Fruit fly (Drosophila melanogaster): ENCODE results near the gene Mgat2.

Gene Mgat2

DNA sequence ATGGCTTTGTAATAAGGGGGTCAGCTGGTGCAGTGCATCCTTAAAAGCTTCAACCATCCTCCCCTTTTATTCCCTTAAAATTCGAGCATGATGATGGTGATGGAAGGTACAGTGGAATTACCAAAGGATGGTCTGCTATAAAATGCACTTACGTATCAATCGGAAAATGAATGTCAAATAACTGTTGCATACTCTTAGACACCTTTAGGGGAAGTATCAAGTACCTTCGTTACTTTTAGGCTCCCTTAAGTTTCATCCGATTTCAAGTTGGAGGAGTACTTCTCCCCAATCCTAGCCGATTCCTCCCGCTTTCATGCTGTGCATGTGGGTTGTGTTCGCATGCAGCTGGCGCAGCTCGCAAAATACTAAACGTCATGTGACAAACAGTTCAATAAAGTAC lies 48.2 kb upstream of the Mgat2 start:
- TF ChIP-seq esg (GFP tag; conservative IDR thresholded peaks at IDR 0.05) = no peak
- no peak for TF ChIP-seq CG3065 (GFP tag; optimal IDR thresholded peaks at IDR 0.05)
- no peak for TF ChIP-seq CG32767 (GFP tag; IDR thresholded peaks at IDR 0.05)
- no peak for TF ChIP-seq CG18476 (GFP tag; optimal IDR thresholded peaks at IDR 0.05)
- TF ChIP-seq CG8290 (GFP tag; optimal IDR thresholded peaks at IDR 0.05) = peak; percentile 64
- TF ChIP-seq CG8290 (tag; optimal IDR thresholded peaks at IDR 0.05) = peak in 1 of 2 experiments; percentile 27
- TF ChIP-seq CG17612 (GFP tag; IDR thresholded peaks at IDR 0.05) = peak; percentile 70

- TF ChIP-seq inv (GFP tag; IDR thresholded peaks at IDR 0.05; ENCODE audit: partially characterized antibody) (no peak), Ets65A (GFP tag) (peak; percentile 3), ewg (GFP tag; optimal IDR thresholded peaks at IDR 0.05) (no peak), CG12769 (tag; optimal IDR thresholded peaks at IDR 0.05) (peak; percentile 33), Med (GFP tag) (peak; percentile 23)
Observed at dm6 chr3R:30066004-30066403, 44.0 kb upstream of the Mgat2 start.

dm6 chr3R:30063704-30064103 lies 41.7 kb upstream of the Mgat2 start:
- TF ChIP-seq CG8290 (GFP tag; optimal IDR thresholded peaks at IDR 0.05) (no peak), CG8290 (tag; optimal IDR thresholded peaks at IDR 0.05) (peak in 1 of 2 experiments; percentile 6), CG18599 (GFP tag; optimal IDR thresholded peaks at IDR 0.05) (peak; percentile 41), lab (GFP tag; optimal IDR thresholded peaks at IDR 0.05) (peak; percentile 33), dimm (GFP tag; IDR thresholded peaks at IDR 0.05) (no peak), CG6813 (GFP tag; optimal IDR thresholded peaks at IDR 0.05) (no peak), sens (GFP tag) (peak; percentile 68), crol (GFP tag; IDR thresholded peaks at IDR 0.05) (0 out of 2 replicates have a peak, but pooled peaks have one; percentile 39), CG1603 (tag; optimal IDR thresholded peaks at IDR 0.05) (peak; percentile 2), Med (GFP tag) (peak; percentile 66), CG31388 (GFP tag; optimal IDR thresholded peaks at IDR 0.05) (no peak), CG8359 (GFP tag; optimal IDR thresholded peaks at IDR 0.05; ENCODE audit: borderline replicate concordance) (no peak), ATbp (GFP tag; optimal IDR thresholded peaks at IDR 0.05) (peak; percentile 4), Pdp1 (GFP tag; optimal IDR thresholded peaks at IDR 0.05) (peak in 1 of 2 experiments; percentile 43), ems (GFP tag; optimal IDR thresholded peaks at IDR 0.05) (no peak), GATAe (GFP tag; conservative IDR thresholded peaks at IDR 0.05) (peak; percentile 51), sug (tag; optimal IDR thresholded peaks at IDR 0.05) (peak; percentile 78), grn (GFP tag; optimal IDR thresholded peaks at IDR 0.05) (peak; percentile 31), nerfin-2 (GFP tag; IDR thresholded peaks at IDR 0.05; ENCODE audit: partially characterized antibody) (no peak), exex (tag; optimal IDR thresholded peaks at IDR 0.05) (peak; percentile 61), mirr (GFP tag; optimal IDR thresholded peaks at IDR 0.05) (peak; percentile 39), dm (GFP tag; optimal IDR thresholded peaks at IDR 0.05) (no peak)

DNA sequence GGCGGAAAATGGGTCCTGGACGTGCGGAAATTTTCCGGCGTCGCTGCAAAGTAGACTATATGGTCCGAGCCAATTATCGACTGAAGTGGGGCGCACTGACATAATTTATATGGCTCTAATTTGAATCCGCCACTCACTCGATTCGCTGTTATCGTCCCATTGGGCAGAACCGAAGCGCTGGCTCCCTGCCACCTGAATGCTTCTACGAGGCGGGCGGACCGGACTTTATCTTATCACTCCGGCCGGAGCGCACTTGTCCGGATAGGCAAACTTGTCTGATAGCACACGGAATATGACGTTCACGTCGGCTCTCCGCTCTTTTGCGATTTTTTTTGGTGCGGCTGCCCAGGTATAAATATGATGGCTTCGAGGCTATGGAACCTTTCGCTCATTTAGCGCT lies 40.5 kb upstream of the Mgat2 start:
- TF ChIP-seq exex (tag; optimal IDR thresholded peaks at IDR 0.05) (peak; percentile 95), Ada2b (GFP tag; IDR thresholded peaks at IDR 0.05) (0 out of 2 replicates have a peak, but pooled peaks have one; percentile 11), Med (GFP tag) (peak; percentile 30), HmgZ (tag; optimal IDR thresholded peaks at IDR 0.05) (peak; percentile 24), ham (GFP tag; IDR thresholded peaks at IDR 0.05) (peak; percentile 58; the same call in 1 of the 2 replicates), bowl (GFP tag; IDR thresholded peaks at IDR 0.05) (no peak), row (GFP tag; IDR thresholded peaks at IDR 0.05) (0 out of 3 replicates have a peak, but pooled peaks have one; percentile 24), Pdp1 (GFP tag; optimal IDR thresholded peaks at IDR 0.05) (peak in 1 of 2 experiments; percentile 18), CG17328 (GFP tag; IDR thresholded peaks at IDR 0.05) (0 out of 2 replicates have a peak, but pooled peaks have one; percentile 22), Adf1 (GFP tag; IDR thresholded peaks at IDR 0.05) (peak; percentile 17; the same call in 1 of the 2 replicates), caup (GFP tag; optimal IDR thresholded peaks at IDR 0.05; ENCODE audit: severe bottlenecking) (peak; percentile 1), GATAe (GFP tag; conservative IDR thresholded peaks at IDR 0.05) (peak; percentile 94), CG10274 (GFP tag; optimal IDR thresholded peaks at IDR 0.05) (peak; percentile 98), CG32532 (GFP tag; IDR thresholded peaks at IDR 0.05) (peak; percentile 23; the same call in 1 of the 2 replicates), Chrac-16 (GFP tag; optimal IDR thresholded peaks at IDR 0.05) (no peak), Bgb (GFP tag; IDR thresholded peaks at IDR 0.05; ENCODE audit: partially characterized antibody) (0 out of 2 replicates have a peak, but pooled peaks have one; percentile 25), Hey (tag; optimal IDR thresholded peaks at IDR 0.05) (peak; percentile 28), Sry-β (GFP tag; optimal IDR thresholded peaks at IDR 0.05) (no peak)

Data from whole organism, embryonic.